Comparison of ENCODE assay signal across 5 worm cellular contexts in the genomic region with DNA sequence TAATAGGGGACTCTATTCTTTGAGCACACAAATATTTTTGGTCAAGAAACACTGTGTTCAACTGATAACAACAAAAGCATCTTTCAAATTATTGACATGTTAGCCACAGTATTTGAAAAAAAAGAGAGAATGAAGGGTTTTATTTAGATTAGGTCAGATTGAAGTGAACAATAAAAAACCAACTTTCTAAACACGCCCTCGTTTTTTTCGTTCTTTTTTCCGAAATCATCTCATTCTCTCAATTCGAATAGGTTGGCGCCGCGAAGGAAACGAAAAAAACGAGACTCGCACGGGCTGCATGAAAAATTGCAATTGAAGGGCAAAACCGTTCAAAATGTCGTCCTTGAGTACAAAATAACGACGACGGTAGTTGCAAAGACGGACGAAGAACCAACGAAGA.
A peak's percentile ranks its signal among the peaks of the same experiment; 100 is the strongest.
TF ChIP-seq lines count a peak whose summit lies in the region.

No protein-coding gene starts in this region.

TF ChIP-seq in whole organism, L1 larva, 84 proteins besides CTCF, POLR2A, EP300 and RAD21:
- TF ChIP-seq hpl-2 (GFP tag; optimal IDR thresholded peaks at IDR 0.05; lab: Kevin White, UChicago) (no peak), nhr-85 (tag; lab: Kevin White, UChicago) (peak; percentile 84), lin-14 (GFP tag; optimal IDR thresholded peaks at IDR 0.05; lab: Kevin White, UChicago) (peak; percentile 70), blmp-1 (tag; optimal IDR thresholded peaks at IDR 0.05; lab: Kevin White, UChicago) (peak; percentile 62), nhr-77 (tag; optimal IDR thresholded peaks at IDR 0.05; lab: Kevin White, UChicago) (no peak), unc-86 (tag; optimal IDR thresholded peaks at IDR 0.05; lab: Kevin White, UChicago) (no peak)

TF ChIP-seq in whole organism, L2 larva, 48 proteins besides CTCF, POLR2A, EP300 and RAD21:
- TF ChIP-seq lin-39 (tag; optimal IDR thresholded peaks at IDR 0.05; lab: Kevin White, UChicago) (no peak), ceh-82 (tag; optimal IDR thresholded peaks at IDR 0.05; lab: Kevin White, UChicago) (no peak), nhr-25 (tag; optimal IDR thresholded peaks at IDR 0.05; lab: Kevin White, UChicago) (peak; percentile 17), blmp-1 (tag; optimal IDR thresholded peaks at IDR 0.05; lab: Kevin White, UChicago; ENCODE audit: insufficient read depth) (peak; percentile 24), Y55F3AM.14 (GFP tag; optimal IDR thresholded peaks at IDR 0.05; lab: Kevin White, UChicago) (no peak)

TF ChIP-seq in whole organism, L3 larva, 47 proteins besides CTCF, POLR2A, EP300 and RAD21:
- TF ChIP-seq fkh-2 (tag; optimal IDR thresholded peaks at IDR 0.05; lab: Kevin White, UChicago) (no peak), pqm-1 (tag; optimal IDR thresholded peaks at IDR 0.05; lab: Kevin White, UChicago) (peak; percentile 48), lin-15B (tag; optimal IDR thresholded peaks at IDR 0.05; lab: Kevin White, UChicago) (no peak), nhr-25 (tag; optimal IDR thresholded peaks at IDR 0.05; lab: Kevin White, UChicago) (peak; percentile 35), ZK546.5 (tag; optimal IDR thresholded peaks at IDR 0.05; lab: Kevin White, UChicago) (no peak), nfya-1 (tag; optimal IDR thresholded peaks at IDR 0.05; lab: Kevin White, UChicago; ENCODE audit: insufficient read depth) (no peak), tbx-2 (tag; optimal IDR thresholded peaks at IDR 0.05; lab: Kevin White, UChicago) (no peak), elt-2 (tag; optimal IDR thresholded peaks at IDR 0.05; lab: Kevin White, UChicago) (peak; percentile 33), mdl-1 (tag; optimal IDR thresholded peaks at IDR 0.05; lab: Kevin White, UChicago) (no peak)

TF ChIP-seq in whole organism, L4 larva, 104 proteins besides CTCF, POLR2A, EP300 and RAD21:
- TF ChIP-seq daf-16 (GFP tag; optimal IDR thresholded peaks at IDR 0.05; lab: Kevin White, UChicago) (no peak), daf-16 (tag; optimal IDR thresholded peaks at IDR 0.05; lab: Kevin White, UChicago) (peak; percentile 63), mxl-3 (GFP tag; optimal IDR thresholded peaks at IDR 0.05; lab: Kevin White, UChicago) (no peak), nhr-28 (tag; optimal IDR thresholded peaks at IDR 0.05; lab: Kevin White, UChicago) (peak; percentile 39), ceh-20 (GFP tag; IDR thresholded peaks at IDR 0.05; lab: Robert Waterston, UW) (no peak), dve-1 (tag; optimal IDR thresholded peaks at IDR 0.05; lab: Kevin White, UChicago; ENCODE audit: insufficient read depth) (peak; percentile 20), nhr-25 (tag; optimal IDR thresholded peaks at IDR 0.05; lab: Kevin White, UChicago; ENCODE audit: borderline replicate concordance, insufficient read depth) (peak; percentile 8), dmd-6 (GFP tag; IDR thresholded peaks at IDR 0.05; lab: Robert Waterston, UW) (peak; percentile 67), hlh-11 (tag; optimal IDR thresholded peaks at IDR 0.05; lab: Kevin White, UChicago) (peak; percentile 22), Y48G9A.11 (GFP tag; IDR thresholded peaks at IDR 0.05; lab: Robert Waterston, UW) (no peak)

TF ChIP-seq in whole organism, young adult, 124 proteins besides CTCF, POLR2A, EP300 and RAD21:
- peak; percentile 64 for TF ChIP-seq nhr-80 (tag; optimal IDR thresholded peaks at IDR 0.05; lab: Kevin White, UChicago)
- peak; percentile 36; the same call in 1 of the 2 replicates for TF ChIP-seq dox-1 (GFP tag; IDR thresholded peaks at IDR 0.05; lab: Robert Waterston, UW)
- no peak for TF ChIP-seq B0035.1 (tag; optimal IDR thresholded peaks at IDR 0.05; lab: Kevin White, UChicago)
